Fruit fly (Drosophila melanogaster) whole organism, embryonic: ENCODE data around the gene Kap3.
A peak's percentile ranks its signal among the peaks of the same experiment; 100 is the strongest.

Experiments used
- B-H1 ChIP-seq: fragments of 200-800 bp; sonication (Bioruptor generic); IDR thresholded peaks from 3 replicates; pipeline ENCODE4 v1.3.6; 2022; ENCODE audit warnings: missing biosample characterization, missing genetic modification characterization
- Bdp1 ChIP-seq: fragments of 200-800 bp; sonication (Bioruptor generic); optimal IDR thresholded peaks from 3 replicates; lab custom pipeline; 2016; ENCODE audit warnings: missing biosample characterization, missing genetic modification characterization
- BtbVII ChIP-seq: fragments of 200-800 bp; sonication (Bioruptor generic); optimal IDR thresholded peaks from 3 replicates; lab custom pipeline; 2017; ENCODE audit warnings: missing biosample characterization, mild to moderate bottlenecking, missing genetic modification characterization
- CG10147 ChIP-seq: fragments of 200-800 bp; sonication (Bioruptor generic); optimal IDR thresholded peaks from 2 replicates; lab custom pipeline; 2019; ENCODE audit warnings: missing biosample characterization, mild to moderate bottlenecking, missing genetic modification characterization, moderate library complexity
- CG10959 ChIP-seq: fragments of 200-800 bp; sonication (Bioruptor generic); IDR thresholded peaks from 2 replicates; pipeline ENCODE4 v1.3.6; 2022; ENCODE audit warnings: missing biosample characterization, missing genetic modification characterization
- CG12104 ChIP-seq: fragments of 200-800 bp; sonication (Bioruptor generic); optimal IDR thresholded peaks from 3 replicates; lab custom pipeline; 2016; ENCODE audit warnings: missing biosample characterization, missing genetic modification characterization
- CG14050 ChIP-seq: fragments of 200-800 bp; sonication (Bioruptor generic); IDR thresholded peaks from 3 replicates; pipeline ENCODE4 v1.3.6; 2022; ENCODE audit warnings: missing biosample characterization, missing genetic modification characterization
- CG14667 ChIP-seq: fragments of 200-800 bp; sonication (Bioruptor generic); IDR thresholded peaks from 2 replicates; pipeline ENCODE4 v1.3.6; 2022; ENCODE audit warnings: missing biosample characterization, missing genetic modification characterization
- CG15269 ChIP-seq: fragments of 200-800 bp; sonication (Bioruptor generic); optimal IDR thresholded peaks from 2 replicates; lab custom pipeline; 2018; ENCODE audit warnings: missing biosample characterization, mild to moderate bottlenecking, missing genetic modification characterization, moderate library complexity
- CG2889 ChIP-seq: fragments of 200-800 bp; sonication (Bioruptor generic); IDR thresholded peaks from 3 replicates; pipeline ENCODE4 v1.3.6; 2022; ENCODE audit warnings: missing biosample characterization, missing genetic modification characterization
- CG30431 ChIP-seq: fragments of 200-800 bp; sonication (Bioruptor generic); optimal IDR thresholded peaks from 2 replicates; lab custom pipeline; 2017; ENCODE audit warnings: missing biosample characterization, missing genetic modification characterization
- CG3163 ChIP-seq: fragments of 200-800 bp; sonication (Bioruptor generic); optimal IDR thresholded peaks from 3 replicates; lab custom pipeline; 2016; ENCODE audit warnings: missing biosample characterization, missing genetic modification characterization
- CG33557 ChIP-seq: fragments of 200-800 bp; sonication (Bioruptor generic); optimal IDR thresholded peaks from 2 replicates; lab custom pipeline; 2019; ENCODE audit warnings: missing biosample characterization, mild to moderate bottlenecking, missing genetic modification characterization, moderate library complexity
- CG3838 ChIP-seq: fragments of 200-800 bp; sonication (Bioruptor generic); optimal IDR thresholded peaks from 3 replicates; lab custom pipeline; 2016; ENCODE audit warnings: missing biosample characterization, missing genetic modification characterization
- CG42726 ChIP-seq: fragments of 200-800 bp; sonication (Bioruptor generic); IDR thresholded peaks from 2 replicates; pipeline ENCODE4 v1.3.6; 2022; ENCODE audit warnings: missing biosample characterization, missing genetic modification characterization; ENCODE audit not compliant: partially characterized antibody
- CG6175 ChIP-seq: fragments of 200-800 bp; sonication (Bioruptor generic); IDR thresholded peaks from 3 replicates; pipeline ENCODE4 v1.3.6; 2022; ENCODE audit warnings: missing biosample characterization, missing genetic modification characterization
- CG6254 ChIP-seq: fragments of 200-800 bp; sonication (Bioruptor generic); optimal IDR thresholded peaks from 3 replicates; lab custom pipeline; 2017; ENCODE audit warnings: mild to moderate bottlenecking, missing biosample characterization, missing genetic modification reagents, missing genetic modification characterization
- CG6272 ChIP-seq: fragments of 200-800 bp; sonication (Bioruptor generic); IDR thresholded peaks from 2 replicates; pipeline ENCODE4 v1.3.6; 2022; ENCODE audit warnings: missing biosample characterization, missing genetic modification characterization
- CG6689 ChIP-seq: fragments of 200-800 bp; sonication (Bioruptor generic); IDR thresholded peaks from 2 replicates; pipeline ENCODE4 v1.3.6; 2022; ENCODE audit warnings: missing biosample characterization, missing genetic modification characterization
- CG8924 ChIP-seq: fragments of 200-800 bp; optimal IDR thresholded peaks from 3 replicates; lab custom pipeline; 2019; ENCODE audit warnings: missing biosample characterization, mild to moderate bottlenecking, missing genetic modification characterization, moderate library complexity
- CrebB ChIP-seq: fragments of 200-800 bp; sonication (Bioruptor generic); optimal IDR thresholded peaks from 3 replicates; lab custom pipeline; 2018; ENCODE audit warnings: missing biosample characterization, mild to moderate bottlenecking, missing genetic modification characterization
- D19B ChIP-seq: fragments of 200-800 bp; sonication (Bioruptor generic); optimal IDR thresholded peaks from 2 replicates; lab custom pipeline; 2017; ENCODE audit warnings: missing biosample characterization, mild to moderate bottlenecking, missing genetic modification characterization
- Dll ChIP-seq: fragments of 200-800 bp; sonication (Bioruptor generic); IDR thresholded peaks from 4 replicates; pipeline ENCODE4 v1.3.6; 2022; ENCODE audit warnings: missing biosample characterization, missing genetic modification characterization; ENCODE audit not compliant: partially characterized antibody
- Doc3 ChIP-seq: fragments of 200-800 bp; sonication (Bioruptor generic); IDR thresholded peaks from 3 replicates; pipeline ENCODE4 v1.3.6; 2022; ENCODE audit warnings: missing biosample characterization, missing genetic modification characterization; ENCODE audit not compliant: partially characterized antibody
- Dp ChIP-seq: fragments of 200-800 bp; sonication (Bioruptor generic); optimal IDR thresholded peaks from 2 replicates; lab custom pipeline; 2018; ENCODE audit warnings: missing biosample characterization, mild to moderate bottlenecking, missing genetic modification characterization, moderate library complexity
- Hmr ChIP-seq: fragments of 200-800 bp; sonication (Bioruptor generic); optimal IDR thresholded peaks from 3 replicates; lab custom pipeline; 2017; ENCODE audit warnings: mild to moderate bottlenecking, missing biosample characterization, missing genetic modification reagents, missing genetic modification characterization
- Hsf ChIP-seq: fragments of 200-800 bp; sonication (Bioruptor generic); optimal IDR thresholded peaks from 3 replicates; lab custom pipeline; 2016; ENCODE audit warnings: missing biosample characterization, missing genetic modification characterization
- MBD-R2 ChIP-seq: fragments of 200-800 bp; sonication (Bioruptor generic); IDR thresholded peaks from 2 replicates; pipeline ENCODE4 v1.3.6; 2022; ENCODE audit warnings: missing biosample characterization, missing genetic modification characterization
- Meics ChIP-seq: fragments of 200-800 bp; sonication (Bioruptor generic); optimal IDR thresholded peaks from 2 replicates; lab custom pipeline; 2017; ENCODE audit warnings: missing biosample characterization, mild to moderate bottlenecking, missing genetic modification characterization
- Pdp1 ChIP-seq, 2 experiments: fragments of 200-800 bp; sonication (Bioruptor generic); optimal IDR thresholded peaks; 3 replicates each; lab custom pipeline; 2016; ENCODE audit warnings: missing biosample characterization in 2 of 2, missing genetic modification characterization in 2 of 2, mild to moderate bottlenecking in 1 of 2, moderate library complexity in 1 of 2
- Xrp1 ChIP-seq: fragments of 200-800 bp; sonication (Bioruptor generic); IDR thresholded peaks from 2 replicates; pipeline ENCODE4 v1.3.6; 2022; ENCODE audit warnings: missing biosample characterization, missing genetic modification characterization
- ara ChIP-seq: fragments of 200-800 bp; sonication (Bioruptor generic); IDR thresholded peaks from 2 replicates; pipeline ENCODE4 v1.3.6; 2022; ENCODE audit warnings: missing biosample characterization, missing genetic modification characterization
- croc ChIP-seq: fragments of 200-800 bp; sonication (Bioruptor generic); conservative IDR thresholded peaks from 3 replicates; pipeline ENCODE4 v1.3.6; 2022; ENCODE audit warnings: missing biosample characterization, missing genetic modification characterization
- crp ChIP-seq, 2 experiments: fragments of 200-800 bp; sonication (Bioruptor generic); optimal IDR thresholded peaks; 2 replicates in 1 of 2; 3 replicates in 1 of 2; lab custom pipeline; 2017; ENCODE audit warnings: missing biosample characterization in 2 of 2, missing genetic modification characterization in 2 of 2, mild to moderate bottlenecking in 1 of 2, moderate library complexity in 1 of 2
- da ChIP-seq: fragments of 200-800 bp; sonication (Bioruptor generic); optimal IDR thresholded peaks from 2 replicates; lab custom pipeline; 2016; ENCODE audit warnings: missing biosample characterization, missing genetic modification characterization
- grn ChIP-seq: fragments of 200-800 bp; sonication (Bioruptor generic); optimal IDR thresholded peaks from 3 replicates; lab custom pipeline; 2017; ENCODE audit warnings: missing biosample characterization, missing genetic modification characterization
- hth ChIP-seq: fragments of >200 bp; optimal IDR thresholded peaks from 2 replicates; lab custom pipeline; 2017; ENCODE audit warnings: inconsistent platforms
- insv ChIP-seq, 2 experiments: fragments of 200-800 bp; sonication (Bioruptor generic); optimal IDR thresholded peaks; 3 replicates each; lab custom pipeline; 2016 to 2018; ENCODE audit warnings: missing biosample characterization in 2 of 2, missing genetic modification characterization in 2 of 2
- oc ChIP-seq: fragments of 200-800 bp; sonication (Bioruptor generic); optimal IDR thresholded peaks from 2 replicates; lab custom pipeline; 2018; ENCODE audit warnings: missing biosample characterization, mild to moderate bottlenecking, missing genetic modification characterization, moderate library complexity
- org-1 ChIP-seq: fragments of 200-800 bp; sonication (Bioruptor generic); optimal IDR thresholded peaks from 2 replicates; lab custom pipeline; 2017; ENCODE audit warnings: missing biosample characterization, missing genetic modification characterization
- p53 ChIP-seq: fragments of 200-800 bp; sonication (Bioruptor generic); optimal IDR thresholded peaks from 2 replicates; lab custom pipeline; 2016; ENCODE audit warnings: missing biosample characterization, missing genetic modification characterization
- pzg ChIP-seq: fragments of 200-800 bp; sonication (Bioruptor generic); optimal IDR thresholded peaks from 3 replicates; lab custom pipeline; 2018; ENCODE audit warnings: missing biosample characterization, mild to moderate bottlenecking, missing genetic modification characterization, moderate library complexity
- salm ChIP-seq: fragments of 200-800 bp; sonication (Bioruptor generic); optimal IDR thresholded peaks from 2 replicates; lab custom pipeline; 2018; ENCODE audit warnings: missing biosample characterization, mild to moderate bottlenecking, missing genetic modification characterization
- schlank ChIP-seq: fragments of 200-800 bp; sonication (Bioruptor generic); optimal IDR thresholded peaks from 2 replicates; lab custom pipeline; 2018; ENCODE audit warnings: missing biosample characterization, mild to moderate bottlenecking, missing genetic modification characterization
- scrt ChIP-seq: fragments of 200-800 bp; sonication (Bioruptor generic); optimal IDR thresholded peaks from 2 replicates; lab custom pipeline; 2018; ENCODE audit warnings: missing biosample characterization, mild to moderate bottlenecking, missing genetic modification characterization, moderate library complexity
- slbo ChIP-seq: fragments of 200-800 bp; sonication (Bioruptor generic); IDR thresholded peaks from 2 replicates; pipeline ENCODE4 v1.3.6; 2022; ENCODE audit warnings: missing biosample characterization, missing genetic modification characterization
- usp ChIP-seq: fragments of >200 bp; optimal IDR thresholded peaks from 2 replicates; lab custom pipeline; 2017; ENCODE audit warnings: missing biosample characterization, missing genetic modification characterization
- z ChIP-seq: fragments of 200-800 bp; sonication (Bioruptor generic); IDR thresholded peaks from 3 replicates; pipeline ENCODE4 v1.3.6; 2022; ENCODE audit warnings: missing biosample characterization, missing genetic modification characterization
- zen2 ChIP-seq: fragments of 200-800 bp; sonication (Bioruptor generic); IDR thresholded peaks from 3 replicates; pipeline ENCODE4 v1.3.6; 2022; ENCODE audit warnings: missing biosample characterization, missing genetic modification characterization; ENCODE audit not compliant: partially characterized antibody
- zfh1 ChIP-seq: fragments of 200-800 bp; sonication (Bioruptor generic); IDR thresholded peaks from 3 replicates; pipeline ENCODE4 v1.3.6; 2022; ENCODE audit warnings: missing biosample characterization, missing genetic modification characterization

The Kap3 gene

dm6 chrX:11350505-11351327, 10.8 kb upstream of the Kap3 start, which contains the start of gene CG1737 (continued):
- TF ChIP-seq Bdp1 (no peak), org-1 (GFP tag; lab: Kevin White, UChicago) (no peak), CG8924 (tag; lab: Kevin White, UChicago) (no peak), CrebB (tag; lab: Kevin White, UChicago) (peak; percentile 27), z (GFP tag; lab: Robert Waterston, UW) (no peak), Dll (GFP tag; lab: Robert Waterston, UW) (no peak), CG3163 (GFP tag; lab: Kevin White, UChicago) (no peak), slbo (GFP tag; lab: Robert Waterston, UW) (peak; percentile 64), zfh1 (no peak), zen2 (GFP tag; lab: Robert Waterston, UW) (no peak), CG6254 (GFP tag; lab: Kevin White, UChicago) (no peak), CG6272 (GFP tag; lab: Robert Waterston, UW) (no peak), CG15269 (no peak), oc (tag; lab: Kevin White, UChicago) (no peak), CG3838 (no peak), BtbVII (GFP tag; lab: Kevin White, UChicago) (no peak), Hsf (GFP tag; lab: Kevin White, UChicago) (no peak), ara (GFP tag; lab: Robert Waterston, UW) (no peak), p53 (GFP tag; lab: Kevin White, UChicago) (no peak), D19B (GFP tag; lab: Kevin White, UChicago) (no peak), CG10959 (no peak), CG12104 (GFP tag; lab: Kevin White, UChicago) (no peak), pzg (peak; percentile 50), CG42726 (no peak), CG14050 (GFP tag; lab: Robert Waterston, UW) (no peak), CG33557 (GFP tag; lab: Kevin White, UChicago) (no peak), croc (GFP tag; lab: Robert Waterston, UW) (no peak), Pdp1 (GFP tag; optimal IDR thresholded peaks at IDR 0.05; lab: Kevin White, UChicago) (no peak), Doc3 (GFP tag; lab: Robert Waterston, UW) (no peak), Hmr (GFP tag; lab: Kevin White, UChicago) (peak; percentile 55), CG10147 (no peak), CG6175 (GFP tag; lab: Robert Waterston, UW) (no peak; the same call in 2 of the 3 replicates), schlank (tag; lab: Kevin White, UChicago) (no peak), grn (GFP tag; lab: Kevin White, UChicago) (no peak), Xrp1 (0 out of 2 replicates have a peak, but pooled peaks have one; percentile 16), CG6689 (GFP tag; lab: Robert Waterston, UW) (0 out of 2 replicates have a peak, but pooled peaks have one; percentile 9), B-H1 (GFP tag; lab: Robert Waterston, UW) (no peak), MBD-R2 (GFP tag; lab: Robert Waterston, UW) (peak; percentile 42), CG30431 (GFP tag; lab: Kevin White, UChicago) (no peak), da (GFP tag; lab: Kevin White, UChicago) (no peak), crp (GFP tag; optimal IDR thresholded peaks at IDR 0.05; lab: Kevin White, UChicago) (no peak), Meics (GFP tag; lab: Kevin White, UChicago) (peak; percentile 14), insv (GFP tag; optimal IDR thresholded peaks at IDR 0.05; lab: Kevin White, UChicago) (no peak), CG2889 (GFP tag; lab: Robert Waterston, UW) (no peak), CG14667 (no peak), scrt (GFP tag; lab: Kevin White, UChicago) (peak; percentile 7), Dp (GFP tag; lab: Kevin White, UChicago) (peak; percentile 8), salm (no peak), hth (no peak), usp (GFP tag; lab: Kevin White, UChicago) (no peak)
